Worm (Caenorhabditis elegans) whole organism, L1 larva: Measurements from ENCODE around the gene R04A9.3.

ENCODE experiments used
- C04F5.9 ChIP-seq: sonication (generic microtip); optimal IDR thresholded peaks from 2 replicates; lab custom pipeline; 2016; ENCODE audit warnings: missing genetic modification characterization, missing compliant biosample characterization
- F16B12.6 ChIP-seq: fragments of 150-350 bp; optimal IDR thresholded peaks from 2 replicates; lab custom pipeline; 2014; ENCODE audit warnings: missing biosample characterization, missing genetic modification characterization
- Y116A8C.19 ChIP-seq: sonication (generic microtip); optimal IDR thresholded peaks from 2 replicates; lab custom pipeline; 2016; ENCODE audit warnings: missing compliant biosample characterization, missing genetic modification characterization, borderline replicate concordance
- alr-1 ChIP-seq: fragments of 200-800 bp; sonication (Bioruptor generic); optimal IDR thresholded peaks from 2 replicates; lab custom pipeline; 2018; ENCODE audit warnings: borderline replicate concordance, mild to moderate bottlenecking, missing genetic modification characterization, missing compliant biosample characterization
- blmp-1 ChIP-seq: fragments of 150-350 bp; optimal IDR thresholded peaks from 2 replicates; lab custom pipeline; 2014; ENCODE audit warnings: missing biosample characterization, missing genetic modification characterization
- ceh-82 ChIP-seq, 3 experiments: fragments of 150-350 bp in 1 of 3; sonication (generic microtip) in 2 of 3; optimal IDR thresholded peaks; 2 replicates each; lab custom pipeline; 2014 to 2017; ENCODE audit warnings: missing biosample characterization in 3 of 3, missing genetic modification characterization in 3 of 3
- dpl-1 ChIP-seq, 3 experiments: fragments of 150-350 bp in 2 of 3; sonication (generic microtip) in 1 of 3; optimal IDR thresholded peaks; 2 replicates each; lab custom pipeline; 2014 to 2017; ENCODE audit warnings: missing biosample characterization in 3 of 3, missing genetic modification characterization in 3 of 3, missing genetic modification reagents in 3 of 3
- egl-13 ChIP-seq: sonication (generic microtip); optimal IDR thresholded peaks from 2 replicates; lab custom pipeline; 2016; ENCODE audit warnings: missing genotype, missing genetic modification reagents, missing genetic modification characterization, missing compliant biosample characterization
- ets-5 ChIP-seq: fragments of 200-800 bp; sonication (Bioruptor generic); IDR thresholded peaks from 2 replicates; pipeline ENCODE4 v1.3.6; 2022; ENCODE audit warnings: missing genetic modification characterization, missing compliant biosample characterization
- fkh-10 ChIP-seq: sonication (generic microtip); optimal IDR thresholded peaks from 2 replicates; lab custom pipeline; 2017; ENCODE audit warnings: missing biosample characterization, missing genetic modification reagents, missing genetic modification characterization
- fkh-8 ChIP-seq: sonication (generic microtip); optimal IDR thresholded peaks from 2 replicates; lab custom pipeline; 2016; ENCODE audit warnings: mild to moderate bottlenecking, missing genetic modification characterization, missing compliant biosample characterization
- grh-1 ChIP-seq: fragments of 200-800 bp; sonication (Bioruptor generic); IDR thresholded peaks from 2 replicates; pipeline ENCODE4 v1.3.6; 2022; ENCODE audit warnings: missing genetic modification reagents, missing genetic modification characterization, missing compliant biosample characterization
- hlh-17 ChIP-seq: fragments of 200-800 bp; sonication (Bioruptor generic); optimal IDR thresholded peaks from 2 replicates; lab custom pipeline; 2018; ENCODE audit warnings: missing genetic modification characterization, mild to moderate bottlenecking, missing compliant biosample characterization, moderate library complexity, borderline replicate concordance
- hlh-4 ChIP-seq: sonication (generic microtip); optimal IDR thresholded peaks from 2 replicates; lab custom pipeline; 2016; ENCODE audit warnings: mild to moderate bottlenecking, missing genetic modification characterization, missing compliant biosample characterization
- irx-1 ChIP-seq: sonication (generic microtip); optimal IDR thresholded peaks from 2 replicates; lab custom pipeline; 2016; ENCODE audit warnings: missing genetic modification characterization, missing compliant biosample characterization
- isw-1 ChIP-seq: fragments of 200-800 bp; sonication (Bioruptor generic); IDR thresholded peaks from 2 replicates; pipeline ENCODE4 v1.3.6; 2022; ENCODE audit warnings: missing genetic modification characterization, missing compliant biosample characterization
- lin-15B ChIP-seq: fragments of 150-350 bp; sonication (generic microtip); optimal IDR thresholded peaks from 3 replicates; lab custom pipeline; 2014; ENCODE audit warnings: missing biosample characterization, missing genetic modification characterization
- lsy-2 ChIP-seq, 2 experiments: fragments of 150-350 bp; optimal IDR thresholded peaks; 2 replicates each; lab custom pipeline; 2014; ENCODE audit warnings: missing biosample characterization in 2 of 2, missing genetic modification characterization in 2 of 2
- nhr-12 ChIP-seq: sonication (generic microtip); optimal IDR thresholded peaks from 2 replicates; lab custom pipeline; 2017; ENCODE audit warnings: missing biosample characterization, missing genetic modification characterization
- nhr-19 ChIP-seq: fragments of 200-800 bp; sonication (Bioruptor generic); conservative IDR thresholded peaks from 2 replicates; pipeline ENCODE4 v1.3.6; 2022; ENCODE audit warnings: missing genetic modification characterization, missing compliant biosample characterization
- nhr-237 ChIP-seq: fragments of 150-350 bp; optimal IDR thresholded peaks from 2 replicates; lab custom pipeline; 2014; ENCODE audit warnings: missing biosample characterization, missing genetic modification characterization
- nhr-28 ChIP-seq: fragments of 150-350 bp; optimal IDR thresholded peaks from 2 replicates; lab custom pipeline; 2014; ENCODE audit warnings: missing biosample characterization, missing genetic modification characterization
- nhr-47 ChIP-seq: sonication (generic microtip); optimal IDR thresholded peaks from 2 replicates; lab custom pipeline; 2016; ENCODE audit warnings: mild to moderate bottlenecking, missing genetic modification characterization, moderate library complexity, missing compliant biosample characterization
- nhr-71 ChIP-seq: sonication (generic microtip); optimal IDR thresholded peaks from 2 replicates; lab custom pipeline; 2016; ENCODE audit warnings: mild to moderate bottlenecking, missing genetic modification characterization, moderate library complexity, missing compliant biosample characterization
- nhr-84 ChIP-seq: sonication (generic microtip); optimal IDR thresholded peaks from 2 replicates; lab custom pipeline; 2017; ENCODE audit warnings: missing biosample characterization, missing genetic modification characterization
- nhr-85 ChIP-seq: sonication (generic microtip); peaks from one replicate; lab custom pipeline; 2016; ENCODE audit warnings: missing genetic modification characterization, inconsistent platforms, missing compliant biosample characterization
- pax-3 ChIP-seq: fragments of 200-800 bp; sonication (Bioruptor generic); optimal IDR thresholded peaks from 2 replicates; lab custom pipeline; 2018; ENCODE audit warnings: mild to moderate bottlenecking, missing genetic modification characterization, moderate library complexity, missing compliant biosample characterization
- pqm-1 ChIP-seq: sonication (generic microtip); optimal IDR thresholded peaks from 3 replicates; lab custom pipeline; 2017; ENCODE audit warnings: missing biosample characterization, missing genetic modification characterization
- snpc-4 ChIP-seq: fragments of 150-350 bp; optimal IDR thresholded peaks from 2 replicates; lab custom pipeline; 2014; ENCODE audit warnings: missing biosample characterization, missing genetic modification characterization
- sox-4 ChIP-seq: sonication (generic microtip); optimal IDR thresholded peaks from 2 replicates; lab custom pipeline; 2016; ENCODE audit warnings: missing genetic modification characterization, missing compliant biosample characterization
- tbx-2 ChIP-seq: sonication (generic microtip); optimal IDR thresholded peaks from 2 replicates; lab custom pipeline; 2016; ENCODE audit warnings: missing genetic modification characterization, missing compliant biosample characterization
- unc-30 ChIP-seq: sonication (generic microtip); optimal IDR thresholded peaks from 2 replicates; lab custom pipeline; 2017; ENCODE audit warnings: missing biosample characterization, missing genetic modification characterization
- unc-86 ChIP-seq: sonication (generic microtip); optimal IDR thresholded peaks from 2 replicates; lab custom pipeline; 2016; ENCODE audit warnings: missing genetic modification characterization, missing compliant biosample characterization
- unc-98 ChIP-seq: fragments of 200-800 bp; sonication (Bioruptor generic); IDR thresholded peaks from 2 replicates; pipeline ENCODE4 v1.3.6; 2022; ENCODE audit warnings: missing genetic modification characterization, missing compliant biosample characterization
- xbp-1 ChIP-seq: sonication (generic microtip); optimal IDR thresholded peaks from 2 replicates; lab custom pipeline; 2016; ENCODE audit warnings: missing genetic modification characterization, missing compliant biosample characterization
- zip-4 ChIP-seq: fragments of 200-800 bp; sonication (Bioruptor generic); optimal IDR thresholded peaks from 2 replicates; lab custom pipeline; 2018; ENCODE audit warnings: mild to moderate bottlenecking, missing genetic modification characterization, moderate library complexity, missing compliant biosample characterization
- ztf-11 ChIP-seq, 2 experiments: sonication (generic microtip); optimal IDR thresholded peaks; 2 replicates each; lab custom pipeline; 2016 to 2017; ENCODE audit warnings: missing genetic modification characterization in 2 of 2, missing biosample characterization in 1 of 2, missing compliant biosample characterization in 1 of 2

The R04A9.3 gene

DNA sequence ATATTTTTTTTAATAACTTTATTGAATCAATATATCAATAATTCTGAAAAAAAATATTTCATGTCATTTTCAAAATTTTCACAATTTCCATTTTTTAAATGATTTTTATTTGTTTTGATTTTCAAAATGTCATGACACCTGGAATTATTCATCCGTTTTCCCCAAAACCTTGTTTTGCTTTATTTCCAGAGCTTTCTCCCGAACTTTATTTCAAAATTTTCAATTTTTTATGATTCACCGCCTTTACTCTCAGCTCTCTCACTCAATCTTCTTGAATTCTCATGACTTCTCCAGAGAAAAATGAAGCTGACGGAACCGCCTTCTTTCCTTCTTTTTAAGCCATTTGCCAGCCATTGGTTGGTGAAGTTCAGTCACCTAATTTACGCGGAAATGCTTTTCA is 24.2 kb upstream of the R04A9.3 start, which contains the start of gene R04A9.1:
Gene R04A9.1, plus strand, starts transcription at position 301 of the 400 bp plus-strand sequence.
- no peak for TF ChIP-seq xbp-1 (tag; lab: Kevin White, UChicago)
- TF ChIP-seq nhr-84 = no peak
- TF ChIP-seq irx-1 = no peak
- TF ChIP-seq Y116A8C.19 (tag; lab: Kevin White, UChicago) = no peak
- no peak for TF ChIP-seq unc-30 (tag; lab: Kevin White, UChicago)
- TF ChIP-seq unc-86 = no peak

ce11 chrX:402951-403350 is 22.5 kb upstream of the R04A9.3 start:
- TF ChIP-seq nhr-47 (tag; lab: Kevin White, UChicago) = peak; percentile 53
- TF ChIP-seq egl-13 (tag; lab: Kevin White, UChicago) = no peak
- TF ChIP-seq, all 84 proteins: peak for 1

ce11 chrX:399535-399934 is 19.1 kb upstream of the R04A9.3 start:
- TF ChIP-seq dpl-1 (GFP tag; optimal IDR thresholded peaks at IDR 0.05; lab: Kevin White, UChicago) = no peak
- no peak for TF ChIP-seq snpc-4 (tag; lab: Kevin White, UChicago)
- no peak for TF ChIP-seq nhr-47 (tag; lab: Kevin White, UChicago)
- TF ChIP-seq nhr-19 = no peak
- TF ChIP-seq nhr-84 = no peak
- TF ChIP-seq lsy-2 (tag; optimal IDR thresholded peaks at IDR 0.05; lab: Kevin White, UChicago) = no peak
- no peak for TF ChIP-seq blmp-1 (tag; lab: Kevin White, UChicago)

DNA sequence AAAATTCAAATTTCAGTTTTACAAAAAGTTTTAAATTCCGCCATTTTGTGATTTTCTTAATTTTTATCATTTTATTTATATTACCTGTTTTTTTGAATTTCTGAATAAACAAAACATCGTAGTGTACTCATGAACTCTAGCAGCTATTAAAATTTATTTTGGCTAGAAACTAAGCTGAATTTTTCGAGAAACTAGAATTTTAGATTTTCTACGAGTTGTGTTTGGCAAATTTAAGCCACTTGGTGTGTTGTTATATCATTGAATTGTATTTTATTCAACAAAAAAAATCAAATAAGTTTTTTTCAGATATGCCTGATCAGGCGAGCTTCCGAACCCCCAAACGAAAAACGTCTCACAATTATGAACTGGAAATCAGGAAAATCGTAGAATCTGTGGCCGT is 16.9 kb upstream of the R04A9.3 start, which contains the start of gene R04A9.6:
Gene R04A9.6, plus strand, starts transcription at position 301 of the 400 bp plus-strand sequence.
- TF ChIP-seq nhr-85 (tag; lab: Kevin White, UChicago) = peak; percentile 37
- TF ChIP-seq unc-30 (tag; lab: Kevin White, UChicago) = no peak
- TF ChIP-seq, all 84 proteins: peak for 1

DNA sequence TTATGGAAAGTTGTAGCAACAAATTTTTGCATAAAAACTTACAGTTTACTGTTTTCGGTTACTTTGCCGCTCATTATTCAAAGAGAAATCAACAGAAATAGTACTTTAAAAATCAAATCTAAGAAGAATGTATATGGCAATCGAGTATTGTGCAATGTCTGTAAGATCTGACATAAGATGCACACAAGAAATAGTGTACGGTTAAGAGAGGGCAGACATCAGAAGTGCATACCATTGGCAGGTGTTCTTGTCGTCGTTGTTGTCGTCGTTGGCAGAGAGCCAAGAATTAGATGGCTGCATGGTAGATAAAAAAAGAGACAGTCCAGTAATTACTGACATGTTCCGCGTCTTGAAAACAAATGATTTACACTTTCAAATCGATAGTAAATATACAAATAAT is 14.3 kb upstream of the R04A9.3 start, which contains the start of gene R04A9.7:
Gene R04A9.7, minus strand, starts transcription at position 184 of the 400 bp plus-strand sequence.
- TF ChIP-seq grh-1 (GFP tag; lab: Robert Waterston, UW) (no peak), unc-98 (no peak), fkh-8 (tag; lab: Kevin White, UChicago) (no peak), fkh-10 (GFP tag; lab: Kevin White, UChicago) (no peak), ceh-82 (tag; optimal IDR thresholded peaks at IDR 0.05; lab: Kevin White, UChicago) (no peak), lin-15B (tag; lab: Kevin White, UChicago) (no peak), F16B12.6 (no peak), pax-3 (no peak), hlh-4 (tag; lab: Kevin White, UChicago) (no peak), tbx-2 (tag; lab: Kevin White, UChicago) (no peak), sox-4 (tag; lab: Kevin White, UChicago) (no peak), irx-1 (no peak), isw-1 (GFP tag; lab: Robert Waterston, UW) (no peak), lsy-2 (tag; optimal IDR thresholded peaks at IDR 0.05; lab: Kevin White, UChicago) (no peak), nhr-71 (tag; lab: Kevin White, UChicago) (no peak), alr-1 (tag; lab: Kevin White, UChicago) (no peak)

DNA sequence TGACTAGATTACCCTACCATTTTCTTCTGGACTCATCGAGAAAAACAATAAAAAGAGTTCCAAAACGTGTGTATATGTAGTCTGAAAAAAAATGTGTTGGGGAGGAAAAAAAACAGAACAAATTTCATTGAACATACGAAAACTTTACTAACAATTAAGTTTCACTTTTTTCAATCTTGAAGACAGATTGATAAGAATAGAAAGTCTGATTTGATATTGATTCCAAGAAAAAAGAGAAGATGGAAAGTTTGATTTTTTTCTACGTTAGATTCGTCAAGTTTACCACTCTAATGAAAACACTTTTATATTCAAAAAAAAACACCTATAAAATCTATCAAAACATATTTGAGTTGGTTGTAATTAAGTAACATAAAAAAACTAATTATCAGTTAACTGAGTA is 10.1 kb upstream of the R04A9.3 start, which contains the start of gene R04A9.9:
Gene R04A9.9, minus strand, starts transcription at position 101 of the 400 bp plus-strand sequence.
- TF ChIP-seq nhr-237 = no peak
- peak; percentile 42 for TF ChIP-seq blmp-1 (tag; lab: Kevin White, UChicago)
- no peak for TF ChIP-seq ets-5 (GFP tag; lab: Robert Waterston, UW)
- TF ChIP-seq lsy-2 (tag; optimal IDR thresholded peaks at IDR 0.05; lab: Kevin White, UChicago) = no peak
- no peak for TF ChIP-seq unc-30 (tag; lab: Kevin White, UChicago)
- TF ChIP-seq ztf-11 (tag; optimal IDR thresholded peaks at IDR 0.05; lab: Kevin White, UChicago) = no peak
- no peak for TF ChIP-seq hlh-17
- no peak for TF ChIP-seq C04F5.9 (tag; lab: Kevin White, UChicago)
- no peak for TF ChIP-seq nhr-28 (tag; lab: Kevin White, UChicago)
- no peak for TF ChIP-seq Y116A8C.19 (tag; lab: Kevin White, UChicago)
- TF ChIP-seq nhr-12 = no peak
- no peak for TF ChIP-seq pqm-1 (tag; lab: Kevin White, UChicago)
- TF ChIP-seq zip-4 = no peak
- TF ChIP-seq sox-4 (tag; lab: Kevin White, UChicago) = no peak
- TF ChIP-seq nhr-85 (tag; lab: Kevin White, UChicago) = peak; percentile 31
- TF ChIP-seq, all 84 proteins: peak for 2
